Worm (Caenorhabditis elegans) whole organism, young adult: ENCODE measurements around the gene R05G9R.1.

Experiments used
- ama-1 ChIP-seq, 3 experiments: fragments of 150-350 bp in 1 of 3; sonication (generic microtip) in 2 of 3; optimal IDR thresholded peaks; 2 replicates each; lab custom pipeline; 2014 to 2018; ENCODE audit warnings: missing biosample characterization in 2 of 3, missing genetic modification characterization in 2 of 3, missing genetic modification reagents in 2 of 3
- let-526 ChIP-seq: fragments of 200-800 bp; sonication (Bioruptor generic); IDR thresholded peaks from 2 replicates; pipeline ENCODE4 v1.3.6; 2022; ENCODE audit warnings: missing genetic modification reagents, missing genetic modification characterization, missing compliant biosample characterization

- no peak for TF ChIP-seq ama-1 (optimal IDR thresholded peaks at IDR 0.05; lab: Kevin White, UChicago)
- TF ChIP-seq ama-1 (GFP tag; optimal IDR thresholded peaks at IDR 0.05; lab: Kevin White, UChicago) = no peak
- no peak for TF ChIP-seq let-526 (GFP tag; lab: Robert Waterston, UW)
Observed at ce11 chrII:6469340-6469739, 44.5 kb downstream of the R05G9R.1 start.
